Worm (Caenorhabditis elegans) whole organism, L4 larva: ENCODE data around the gene E02A10.4.
A peak's percentile ranks its signal among the peaks of the same experiment; 100 is the strongest.

Source experiments
- D1046.2 ChIP-seq: fragments of 200-800 bp; sonication (Bioruptor generic); IDR thresholded peaks from 2 replicates; pipeline ENCODE4 v1.3.6; 2022; ENCODE audit warnings: missing genetic modification characterization, missing compliant biosample characterization
- F10B5.3 ChIP-seq: sonication (generic microtip); optimal IDR thresholded peaks from 2 replicates; lab custom pipeline; 2016; ENCODE audit warnings: mild to moderate bottlenecking, missing genetic modification characterization, missing compliant biosample characterization
- F44E2.7 ChIP-seq: fragments of 200-800 bp; sonication (Bioruptor generic); IDR thresholded peaks from 2 replicates; pipeline ENCODE4 v2.1.2; 2022; ENCODE audit warnings: missing genetic modification characterization, missing compliant biosample characterization
- Y105C5A.15 ChIP-seq: fragments of 200-800 bp; sonication (Bioruptor generic); IDR thresholded peaks from 2 replicates; pipeline ENCODE4 v1.3.6; 2022; ENCODE audit warnings: missing genetic modification characterization, missing compliant biosample characterization
- Y75B8A.6 ChIP-seq: fragments of 200-800 bp; sonication (Bioruptor generic); IDR thresholded peaks from 2 replicates; pipeline ENCODE4 v1.3.6; 2022; ENCODE audit warnings: missing genetic modification reagents, missing genetic modification characterization, missing compliant biosample characterization
- aha-1 ChIP-seq: fragments of 150-350 bp; peaks from one replicate; lab custom pipeline; 2014; ENCODE audit warnings: missing biosample characterization, missing genetic modification characterization
- aly-2 ChIP-seq: sonication (generic microtip); optimal IDR thresholded peaks from 2 replicates; lab custom pipeline; 2018; ENCODE audit warnings: missing biosample characterization, missing genetic modification characterization
- ama-1 ChIP-seq: fragments of 150-350 bp; optimal IDR thresholded peaks from 2 replicates; lab custom pipeline; 2014; ENCODE audit warnings: inconsistent platforms, mixed read lengths
- ceh-28 ChIP-seq: fragments of 150-350 bp; optimal IDR thresholded peaks from 2 replicates; lab custom pipeline; 2014; ENCODE audit warnings: missing biosample characterization, missing genetic modification reagents, missing genetic modification characterization
- daf-16 ChIP-seq, 3 experiments: sonication (generic microtip); optimal IDR thresholded peaks; 2 replicates each; lab custom pipeline; 2016 to 2017; ENCODE audit warnings: missing genetic modification characterization in 3 of 3, missing genetic modification reagents in 3 of 3, mild to moderate bottlenecking in 2 of 3, missing compliant biosample characterization in 2 of 3, missing biosample characterization in 1 of 3, moderate library complexity in 1 of 3
- daf-19 ChIP-seq: fragments of 200-800 bp; sonication (Bioruptor generic); conservative IDR thresholded peaks from 2 replicates; pipeline ENCODE4 v1.3.6; 2022; ENCODE audit warnings: missing genetic modification characterization, missing compliant biosample characterization
- daf-8 ChIP-seq: fragments of 200-800 bp; sonication (Bioruptor generic); IDR thresholded peaks from 2 replicates; pipeline ENCODE4 v1.3.6; 2022; ENCODE audit warnings: missing genetic modification characterization, missing compliant biosample characterization
- fos-1 ChIP-seq: fragments of 150-350 bp; optimal IDR thresholded peaks from 2 replicates; lab custom pipeline; 2014; ENCODE audit warnings: missing biosample characterization, missing genetic modification characterization
- hif-1 ChIP-seq, 2 experiments: sonication (generic microtip); optimal IDR thresholded peaks; 2 replicates each; lab custom pipeline; 2016 to 2017; ENCODE audit warnings: missing compliant biosample characterization in 2 of 2, missing genetic modification characterization in 2 of 2, missing genetic modification reagents in 2 of 2, missing genotype in 2 of 2, mild to moderate bottlenecking in 1 of 2
- lim-7 ChIP-seq: fragments of 200-800 bp; sonication (Bioruptor generic); IDR thresholded peaks from 2 replicates; pipeline ENCODE4 v1.3.6; 2022; ENCODE audit warnings: missing genetic modification characterization, missing compliant biosample characterization
- lin-13 ChIP-seq: fragments of 150-350 bp; optimal IDR thresholded peaks from 2 replicates; lab custom pipeline; 2014; ENCODE audit warnings: missing biosample characterization, missing genetic modification reagents, missing genetic modification characterization
- lin-15B ChIP-seq: fragments of 150-350 bp; sonication (generic microtip); optimal IDR thresholded peaks from 3 replicates; lab custom pipeline; 2014; ENCODE audit warnings: missing biosample characterization, missing genetic modification characterization
- madf-9 ChIP-seq: fragments of 200-800 bp; sonication (Bioruptor generic); conservative IDR thresholded peaks from 2 replicates; pipeline ENCODE4 v1.3.6; 2022; ENCODE audit warnings: missing genetic modification reagents, missing genetic modification characterization, missing compliant biosample characterization
- mxl-2 ChIP-seq: fragments of 200-800 bp; sonication (Bioruptor generic); conservative IDR thresholded peaks from 2 replicates; pipeline ENCODE4 v1.3.6; 2022; ENCODE audit warnings: missing genetic modification reagents, missing genetic modification characterization, missing compliant biosample characterization
- mxl-3 ChIP-seq: fragments of 200-800 bp; sonication (Bioruptor generic); optimal IDR thresholded peaks from 2 replicates; lab custom pipeline; 2018; ENCODE audit warnings: mild to moderate bottlenecking, missing genetic modification characterization, missing compliant biosample characterization
- nhr-10 ChIP-seq: fragments of 150-350 bp; optimal IDR thresholded peaks from 2 replicates; lab custom pipeline; 2014; ENCODE audit warnings: missing biosample characterization, missing genetic modification characterization
- nhr-102 ChIP-seq: sonication (generic microtip); optimal IDR thresholded peaks from 2 replicates; lab custom pipeline; 2016; ENCODE audit warnings: mild to moderate bottlenecking, missing genetic modification characterization, moderate library complexity, missing compliant biosample characterization
- nhr-237 ChIP-seq: sonication (generic microtip); optimal IDR thresholded peaks from 2 replicates; lab custom pipeline; 2017; ENCODE audit warnings: missing biosample characterization, missing genetic modification characterization
- nhr-41 ChIP-seq: fragments of 200-800 bp; sonication (Bioruptor generic); IDR thresholded peaks from 2 replicates; pipeline ENCODE4 v1.3.6; 2022; ENCODE audit warnings: missing genetic modification reagents, missing genetic modification characterization, missing compliant biosample characterization
- rbr-2 ChIP-seq: sonication (generic microtip); optimal IDR thresholded peaks from 2 replicates; lab custom pipeline; 2016; ENCODE audit warnings: missing genotype, missing genetic modification characterization, missing compliant biosample characterization
- saeg-2 ChIP-seq: fragments of 200-800 bp; sonication (Bioruptor generic); IDR thresholded peaks from 2 replicates; pipeline ENCODE4 v1.3.6; 2022; ENCODE audit warnings: missing genetic modification reagents, missing genetic modification characterization, missing compliant biosample characterization
- spr-1 ChIP-seq: sonication (generic microtip); optimal IDR thresholded peaks from 2 replicates; lab custom pipeline; 2016; ENCODE audit warnings: mild to moderate bottlenecking, missing genetic modification characterization, missing compliant biosample characterization
- spr-3 ChIP-seq: fragments of 200-800 bp; sonication (Bioruptor generic); optimal IDR thresholded peaks from 2 replicates; lab custom pipeline; 2018; ENCODE audit warnings: mild to moderate bottlenecking, missing genetic modification characterization, missing compliant biosample characterization
- unc-39 ChIP-seq: sonication (generic microtip); optimal IDR thresholded peaks from 2 replicates; lab custom pipeline; 2017; ENCODE audit warnings: missing biosample characterization, missing genetic modification characterization
- unc-62 ChIP-seq, 3 experiments: fragments of 150-350 bp in 1 of 3; sonication (generic microtip); optimal IDR thresholded peaks in 2 of 3; peaks in 1 of 3; 1 replicate in 1 of 3; 2 replicates in 2 of 3; lab custom pipeline; 2014 to 2017; ENCODE audit warnings: missing biosample characterization in 3 of 3, missing genetic modification characterization in 3 of 3, missing genetic modification reagents in 3 of 3, missing genotype in 1 of 3
- zip-11 ChIP-seq: fragments of 200-800 bp; sonication (Bioruptor generic); IDR thresholded peaks from 2 replicates; pipeline ENCODE4 v1.3.6; 2022; ENCODE audit warnings: missing genetic modification characterization, missing compliant biosample characterization
- ztf-11 ChIP-seq: fragments of 150-350 bp; optimal IDR thresholded peaks from 2 replicates; lab custom pipeline; 2014; ENCODE audit warnings: missing biosample characterization, missing genetic modification characterization

The E02A10.4 gene

ce11 chrV:12590601-12591000 lies 22.9 kb upstream of the E02A10.4 start, which contains the start of gene ttr-43:
Gene ttr-43 (minus strand): TSS chrV:12590701.
- TF ChIP-seq D1046.2 (GFP tag; lab: Robert Waterston, UW) = no peak
- TF ChIP-seq ama-1 (lab: Kevin White, UChicago) = no peak
- TF ChIP-seq mxl-3 = no peak
- TF ChIP-seq daf-8 (GFP tag; lab: Robert Waterston, UW) = no peak
- no peak for TF ChIP-seq nhr-237 (tag; lab: Kevin White, UChicago)
- no peak for TF ChIP-seq unc-39 (tag; lab: Kevin White, UChicago)
- TF ChIP-seq Y105C5A.15 (GFP tag; lab: Robert Waterston, UW) = no peak

DNA sequence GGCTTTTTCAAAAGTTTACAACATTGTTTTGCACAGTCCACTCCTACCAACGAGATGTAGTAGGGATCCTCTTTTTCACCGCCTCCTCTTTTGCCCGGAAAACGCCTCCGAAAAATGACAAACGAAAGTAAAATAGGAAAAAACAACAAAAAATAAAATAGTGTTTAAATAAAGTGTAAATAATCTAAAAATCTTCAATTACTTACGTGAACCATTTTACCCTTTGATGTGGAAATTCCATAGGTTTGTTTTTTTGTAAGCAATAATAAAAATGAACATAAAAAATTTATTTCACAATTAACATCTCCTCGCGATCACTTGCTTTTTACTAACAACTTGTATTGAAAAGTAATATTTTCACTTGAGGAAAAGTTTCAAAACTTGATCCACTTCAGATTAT lies 20.3 kb upstream of the E02A10.4 start, which contains the start of gene C14C10.1:
Gene C14C10.1, plus strand, starts transcription at position 301 of the 400 bp plus-strand sequence.
- TF ChIP-seq aly-2 (tag; lab: Kevin White, UChicago) (no peak), zip-11 (GFP tag; lab: Robert Waterston, UW) (no peak), nhr-41 (no peak), aha-1 (tag; lab: Kevin White, UChicago) (no peak), lin-15B (tag; lab: Kevin White, UChicago) (no peak), saeg-2 (GFP tag; lab: Robert Waterston, UW) (no peak), spr-3 (GFP tag; lab: Kevin White, UChicago) (no peak), Y75B8A.6 (GFP tag; lab: Robert Waterston, UW) (no peak), ama-1 (lab: Kevin White, UChicago) (no peak), nhr-102 (tag; lab: Kevin White, UChicago) (no peak), nhr-10 (tag; lab: Kevin White, UChicago) (no peak), daf-19 (GFP tag; lab: Robert Waterston, UW) (no peak), daf-16 (GFP tag; optimal IDR thresholded peaks at IDR 0.05; lab: Kevin White, UChicago) (no peak), daf-16 (tag; optimal IDR thresholded peaks at IDR 0.05; lab: Kevin White, UChicago) (no peak), lim-7 (GFP tag; lab: Robert Waterston, UW) (no peak)

DNA sequence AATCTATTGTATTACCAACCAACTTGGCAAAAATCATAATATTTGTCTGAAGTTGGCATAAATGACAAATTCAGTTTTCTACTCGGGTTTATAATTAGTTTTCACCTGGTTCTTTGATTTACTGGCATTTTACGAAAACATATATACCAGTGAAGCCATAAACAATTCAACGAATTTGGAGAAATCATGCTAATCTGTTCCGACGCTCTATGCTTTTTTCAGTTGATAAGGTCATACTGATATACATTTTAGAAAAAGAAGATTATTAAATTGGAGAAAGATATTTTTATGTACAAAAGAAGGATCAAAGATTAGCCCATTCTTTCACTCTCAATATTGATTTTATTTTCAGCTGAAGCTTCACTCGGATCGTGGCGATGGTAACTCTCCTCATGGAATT lies 19.0 kb upstream of the E02A10.4 start:
- no peak for TF ChIP-seq unc-39 (tag; lab: Kevin White, UChicago)
- no peak for TF ChIP-seq hif-1 (tag; optimal IDR thresholded peaks at IDR 0.05; lab: Kevin White, UChicago)
- no peak for TF ChIP-seq mxl-2 (GFP tag; lab: Robert Waterston, UW)
- no peak for TF ChIP-seq fos-1 (tag; lab: Kevin White, UChicago)
- TF ChIP-seq rbr-2 (tag; lab: Kevin White, UChicago) = no peak
- TF ChIP-seq spr-1 (tag; lab: Kevin White, UChicago) = no peak
- no peak for TF ChIP-seq ztf-11 (tag; lab: Kevin White, UChicago)
- no peak for TF ChIP-seq F10B5.3
- TF ChIP-seq nhr-102 (tag; lab: Kevin White, UChicago) = no peak
- no peak for TF ChIP-seq nhr-41
- TF ChIP-seq, all 104 proteins: peak for 0

ce11 chrV:12584771-12585170 lies 17.0 kb upstream of the E02A10.4 start:
- TF ChIP-seq unc-62 (GFP tag; optimal IDR thresholded peaks at IDR 0.05 in 1 of 2; lab: Kevin White, UChicago) (peak in 1 of 2 experiments; percentile 94), unc-62 (tag; optimal IDR thresholded peaks at IDR 0.05; lab: Kevin White, UChicago) (no peak), lin-13 (no peak)
- TF ChIP-seq, all 104 proteins: peak for 1

DNA sequence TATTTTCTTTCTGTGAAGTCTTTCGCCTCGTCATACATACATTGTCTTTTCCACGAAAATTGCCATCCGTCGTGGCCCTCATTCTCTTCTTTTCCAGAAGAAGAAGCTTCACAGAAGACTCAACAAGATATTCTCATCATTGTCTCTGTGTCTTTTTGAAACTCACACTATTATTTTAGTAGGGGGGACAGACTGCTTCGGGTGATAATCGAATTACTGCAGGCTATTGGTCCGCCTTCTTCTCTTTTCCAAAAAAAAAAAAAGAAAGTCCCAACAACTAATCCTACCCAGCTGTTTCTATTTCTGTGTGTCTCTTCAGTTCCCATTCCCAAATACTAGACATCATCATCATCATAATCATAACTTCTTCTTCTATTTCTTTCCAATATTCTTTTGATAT lies 15.7 kb upstream of the E02A10.4 start:
- TF ChIP-seq ama-1 (lab: Kevin White, UChicago) (no peak), unc-62 (GFP tag; optimal IDR thresholded peaks at IDR 0.05 in 1 of 2; lab: Kevin White, UChicago) (peak in 1 of 2 experiments; percentile 76), unc-62 (tag; optimal IDR thresholded peaks at IDR 0.05; lab: Kevin White, UChicago) (no peak), F10B5.3 (no peak), F44E2.7 (GFP tag; lab: Robert Waterston, UW) (no peak), nhr-41 (no peak)

DNA sequence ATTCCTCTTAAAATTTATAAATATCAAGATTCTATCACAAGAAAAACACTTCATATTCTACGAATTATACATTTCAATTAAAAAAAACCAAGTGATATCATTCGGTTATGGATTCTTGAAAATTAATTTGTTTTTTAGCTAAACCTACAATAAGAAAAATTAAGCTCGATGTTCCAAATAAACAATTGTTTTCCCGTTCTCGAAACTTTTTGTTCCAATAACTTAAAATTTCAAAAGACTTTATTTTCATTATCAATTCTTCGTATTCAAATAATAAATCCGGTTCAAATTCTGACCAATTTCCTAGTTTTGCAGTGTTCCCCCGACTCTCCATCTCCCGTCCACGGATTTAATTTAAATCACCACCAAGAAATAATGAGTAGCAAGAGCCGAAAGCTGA lies 11.5 kb upstream of the E02A10.4 start, which contains the start of gene E02A10.3:
Gene E02A10.3, plus strand, starts transcription at position 301 of the 400 bp plus-strand sequence.
- TF ChIP-seq ceh-28 (tag; lab: Kevin White, UChicago) = no peak
- no peak for TF ChIP-seq madf-9 (GFP tag; lab: Robert Waterston, UW)
